Fruit fly (Drosophila melanogaster): ENCODE measurements around the gene CG32638.
A peak's percentile ranks its signal among the peaks of the same experiment; 100 is the strongest.

Gene CG32638

DNA sequence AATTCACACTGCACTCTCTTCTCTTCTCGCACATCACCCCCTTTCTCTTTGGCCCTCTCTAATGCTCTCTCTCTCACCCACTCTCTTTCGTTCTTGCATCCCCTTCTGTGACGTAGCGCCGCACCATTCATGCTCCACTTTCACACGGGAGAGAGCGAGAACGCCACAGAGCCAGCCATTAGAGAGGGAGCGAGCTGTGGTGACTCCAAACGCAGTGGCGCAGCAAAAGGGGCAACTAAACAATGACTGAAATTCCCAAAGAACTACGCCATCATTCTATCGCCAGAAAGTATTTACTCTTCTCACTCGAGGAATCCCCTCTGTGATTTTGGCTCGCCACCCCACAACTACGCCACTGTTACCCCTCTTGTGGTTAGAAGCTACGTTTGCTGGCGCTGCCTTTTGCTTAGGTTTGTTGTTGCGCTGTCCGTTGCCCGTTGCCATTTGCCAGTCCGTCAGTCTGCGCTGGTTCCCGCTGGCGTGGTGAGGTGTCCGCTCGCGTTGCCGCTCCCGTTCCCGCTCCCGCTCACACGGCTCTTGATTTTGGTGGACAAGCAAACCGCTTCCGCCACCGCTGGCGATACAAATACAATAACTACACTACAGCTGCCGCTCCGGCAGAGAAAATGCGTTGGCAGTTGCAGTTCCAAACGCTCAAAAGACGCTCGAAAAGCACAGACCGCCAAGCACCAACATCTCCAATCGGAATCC lies 2.6 kb upstream of the CG32638 start (continued):
- TF ChIP-seq chif (GFP tag; optimal IDR thresholded peaks at IDR 0.05) (peak; percentile 99), CG18476 (GFP tag; optimal IDR thresholded peaks at IDR 0.05) (peak; percentile 97), CG3065 (GFP tag; optimal IDR thresholded peaks at IDR 0.05) (peak; percentile 98), lola (GFP tag; optimal IDR thresholded peaks at IDR 0.05) (peak in 1 of 3 experiments; percentile 93), Oli (tag; optimal IDR thresholded peaks at IDR 0.05) (peak; percentile 98), al (GFP tag; IDR thresholded peaks at IDR 0.05) (peak; percentile 99), TFAM (GFP tag; optimal IDR thresholded peaks at IDR 0.05) (peak; percentile 87), CG4282 (GFP tag; optimal IDR thresholded peaks at IDR 0.05) (peak; percentile 98), CG17568 (GFP tag; optimal IDR thresholded peaks at IDR 0.05) (peak; percentile 96), tin (GFP tag; optimal IDR thresholded peaks at IDR 0.05) (peak; percentile 99), ara (GFP tag; IDR thresholded peaks at IDR 0.05) (peak; percentile 99), CTCF (GFP tag; optimal IDR thresholded peaks at IDR 0.05) (peak; percentile 74), CG2116 (GFP tag; optimal IDR thresholded peaks at IDR 0.05) (peak; percentile 85), CG9727 (GFP tag; optimal IDR thresholded peaks at IDR 0.05) (peak; percentile 98), Ptx1 (GFP tag; IDR thresholded peaks at IDR 0.05) (peak; percentile 99), CG33213 (GFP tag; optimal IDR thresholded peaks at IDR 0.05) (peak; percentile 99), CG12659 (GFP tag; optimal IDR thresholded peaks at IDR 0.05) (peak; percentile 99), esg (GFP tag; conservative IDR thresholded peaks at IDR 0.05) (peak; percentile 99), otp (GFP tag; IDR thresholded peaks at IDR 0.05) (peak; percentile 99), CG4617 (GFP tag; optimal IDR thresholded peaks at IDR 0.05; ENCODE audit: borderline replicate concordance) (peak; percentile 99), emc (GFP tag; optimal IDR thresholded peaks at IDR 0.05) (peak; percentile 98), Six4 (GFP tag; optimal IDR thresholded peaks at IDR 0.05) (peak; percentile 99), Fer1 (GFP tag; optimal IDR thresholded peaks at IDR 0.05) (peak; percentile 99), ATbp (GFP tag; optimal IDR thresholded peaks at IDR 0.05) (peak; percentile 99), pzg (GFP tag; optimal IDR thresholded peaks at IDR 0.05) (peak; percentile 63), ewg (GFP tag; optimal IDR thresholded peaks at IDR 0.05) (peak; percentile 98), CG10565 (GFP tag; optimal IDR thresholded peaks at IDR 0.05) (peak; percentile 93), CG1603 (tag; optimal IDR thresholded peaks at IDR 0.05) (peak; percentile 99), Drgx (GFP tag; IDR thresholded peaks at IDR 0.05) (peak; percentile 100), ac (GFP tag; optimal IDR thresholded peaks at IDR 0.05) (peak; percentile 89), ERR (GFP tag; optimal IDR thresholded peaks at IDR 0.05) (peak; percentile 98), D (optimal IDR thresholded peaks at IDR 0.05) (no peak), D (GFP tag; optimal IDR thresholded peaks at IDR 0.05) (peak; percentile 97), CG11504 (tag; optimal IDR thresholded peaks at IDR 0.05) (peak; percentile 97), Dref (GFP tag; IDR thresholded peaks at IDR 0.05) (peak; percentile 58), CG1602 (GFP tag; optimal IDR thresholded peaks at IDR 0.05) (peak; percentile 98), grau (tag; optimal IDR thresholded peaks at IDR 0.05) (peak; percentile 98), CG9609 (GFP tag; optimal IDR thresholded peaks at IDR 0.05) (peak; percentile 99), CG9932 (GFP tag; IDR thresholded peaks at IDR 0.05) (peak; percentile 100), CG4730 (GFP tag; IDR thresholded peaks at IDR 0.05) (peak; percentile 99), HLHmδ (GFP tag; optimal IDR thresholded peaks at IDR 0.05) (peak; percentile 58), Atf-2 (GFP tag; optimal IDR thresholded peaks at IDR 0.05) (peak; percentile 98), bbx (GFP tag; IDR thresholded peaks at IDR 0.05; ENCODE audit: partially characterized antibody) (peak; percentile 47; the same call in 1 of the 2 replicates), Side (GFP tag; optimal IDR thresholded peaks at IDR 0.05) (peak; percentile 99), CG6683 (GFP tag; optimal IDR thresholded peaks at IDR 0.05) (peak; percentile 98), CG7963 (GFP tag; IDR thresholded peaks at IDR 0.05; ENCODE audit: partially characterized antibody) (no peak), lab (GFP tag; optimal IDR thresholded peaks at IDR 0.05) (peak; percentile 100), CG33557 (GFP tag; optimal IDR thresholded peaks at IDR 0.05) (peak; percentile 93), HLH54F (GFP tag; optimal IDR thresholded peaks at IDR 0.05) (peak; percentile 99)
